Worm (Caenorhabditis elegans): ENCODE measurements around the gene tin-9.1.

DNA sequence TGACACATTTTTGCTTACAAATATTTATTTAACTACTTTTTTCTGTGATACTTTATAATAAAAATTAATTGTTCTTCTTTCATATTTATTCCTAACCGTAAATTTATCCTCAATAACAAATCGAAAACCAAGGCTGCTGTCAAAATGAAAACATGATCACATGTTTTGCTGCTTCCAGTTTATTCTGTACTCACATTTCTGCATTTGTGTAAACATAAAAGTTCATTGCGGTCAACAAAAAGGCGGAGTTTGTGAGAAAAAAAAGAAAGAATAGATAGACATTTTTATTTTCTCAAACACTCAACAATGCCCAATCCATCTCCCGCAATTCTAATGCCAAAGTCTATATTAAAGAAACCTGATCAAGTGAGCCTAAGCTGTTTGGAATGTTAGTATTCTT, 8.6 kb downstream of the tin-9.1 start, which contains the start of gene C06G3.3:
- TF ChIP-seq mdl-1 (tag; optimal IDR thresholded peaks at IDR 0.05) = no peak
- TF ChIP-seq tlp-1 (tag; optimal IDR thresholded peaks at IDR 0.05) = no peak
- no peak for TF ChIP-seq aly-2 (tag; optimal IDR thresholded peaks at IDR 0.05)
- no peak for TF ChIP-seq fkh-10 (GFP tag; optimal IDR thresholded peaks at IDR 0.05)
- TF ChIP-seq dsc-1 (tag; optimal IDR thresholded peaks at IDR 0.05) = no peak
- TF ChIP-seq zag-1 (tag; optimal IDR thresholded peaks at IDR 0.05) = no peak
- no peak for TF ChIP-seq nhr-77 (tag; optimal IDR thresholded peaks at IDR 0.05)
- no peak for TF ChIP-seq nhr-28 (tag; optimal IDR thresholded peaks at IDR 0.05)
- no peak for TF ChIP-seq mep-1 (tag; optimal IDR thresholded peaks at IDR 0.05)
- TF ChIP-seq nhr-12 (tag; optimal IDR thresholded peaks at IDR 0.05) = no peak
- TF ChIP-seq ceh-63 (GFP tag; optimal IDR thresholded peaks at IDR 0.05) = no peak
